Worm (Caenorhabditis elegans) whole organism, L3 larva: ENCODE results near the gene K09B11.4.

Experiments
- R02D3.7 ChIP-seq: fragments of 150-350 bp; optimal IDR thresholded peaks from 2 replicates; lab custom pipeline; 2014; ENCODE audit warnings: missing biosample characterization, missing genetic modification characterization
- ZK546.5 ChIP-seq: sonication (generic microtip); optimal IDR thresholded peaks from 2 replicates; lab custom pipeline; 2017; ENCODE audit warnings: missing biosample characterization, missing genetic modification characterization
- aly-2 ChIP-seq: fragments of 150-350 bp; optimal IDR thresholded peaks from 2 replicates; lab custom pipeline; 2014; ENCODE audit warnings: missing biosample characterization, missing genetic modification characterization
- ama-1 ChIP-seq: fragments of 150-350 bp; optimal IDR thresholded peaks from 2 replicates; lab custom pipeline; 2018
- ceh-28 ChIP-seq: fragments of 150-350 bp; optimal IDR thresholded peaks from 2 replicates; lab custom pipeline; 2014; ENCODE audit warnings: missing biosample characterization, missing genetic modification reagents, missing genetic modification characterization
- ceh-82 ChIP-seq: fragments of 150-350 bp; optimal IDR thresholded peaks from 2 replicates; lab custom pipeline; 2014; ENCODE audit warnings: missing biosample characterization, missing genetic modification characterization
- egl-27 ChIP-seq: sonication (generic microtip); optimal IDR thresholded peaks from 4 replicates; lab custom pipeline; 2017; ENCODE audit warnings: missing biosample characterization, missing genetic modification reagents, missing genetic modification characterization
- elt-2 ChIP-seq: sonication (generic microtip); optimal IDR thresholded peaks from 2 replicates; lab custom pipeline; 2016; ENCODE audit warnings: missing genetic modification reagents, mild to moderate bottlenecking, missing genetic modification characterization, missing compliant biosample characterization
- elt-3 ChIP-seq, 3 experiments: fragments of 150-350 bp in 1 of 3; sonication (generic microtip) in 2 of 3; optimal IDR thresholded peaks; 2 replicates in 2 of 3; 4 replicates in 1 of 3; lab custom pipeline; 2014 to 2017; ENCODE audit warnings: missing biosample characterization in 3 of 3, missing genetic modification characterization in 3 of 3
- fkh-2 ChIP-seq: fragments of 150-350 bp; optimal IDR thresholded peaks from 2 replicates; lab custom pipeline; 2014; ENCODE audit warnings: missing biosample characterization, missing genetic modification reagents, missing genetic modification characterization
- fos-1 ChIP-seq: fragments of 150-350 bp; optimal IDR thresholded peaks from 2 replicates; lab custom pipeline; 2014; ENCODE audit warnings: missing biosample characterization, missing genetic modification characterization
- hmg-11 ChIP-seq: sonication (generic microtip); optimal IDR thresholded peaks from 2 replicates; lab custom pipeline; 2016; ENCODE audit warnings: missing genetic modification characterization, missing compliant biosample characterization
- jun-1 ChIP-seq: fragments of 150-350 bp; optimal IDR thresholded peaks from 2 replicates; lab custom pipeline; 2014; ENCODE audit warnings: missing biosample characterization, missing genetic modification reagents, missing genetic modification characterization
- lin-15B ChIP-seq: fragments of 150-350 bp; optimal IDR thresholded peaks from 2 replicates; lab custom pipeline; 2014; ENCODE audit warnings: missing biosample characterization, missing genetic modification characterization
- lsy-12 ChIP-seq: sonication (generic microtip); optimal IDR thresholded peaks from 2 replicates; lab custom pipeline; 2016; ENCODE audit warnings: mild to moderate bottlenecking, missing genetic modification characterization, missing compliant biosample characterization
- mdl-1 ChIP-seq: fragments of 150-350 bp; optimal IDR thresholded peaks from 2 replicates; lab custom pipeline; 2014; ENCODE audit warnings: missing biosample characterization, missing genetic modification characterization
- nfya-1 ChIP-seq: sonication (generic microtip); optimal IDR thresholded peaks from 2 replicates; lab custom pipeline; 2017; ENCODE audit warnings: missing genetic modification characterization, mild to moderate bottlenecking, missing compliant biosample characterization, antibody characterized with exemption, moderate library complexity; ENCODE audit not compliant: insufficient read depth
- nhr-12 ChIP-seq: fragments of 150-350 bp; optimal IDR thresholded peaks from 2 replicates; lab custom pipeline; 2014; ENCODE audit warnings: missing biosample characterization, missing genetic modification characterization
- nhr-23 ChIP-seq: fragments of 150-350 bp; optimal IDR thresholded peaks from 2 replicates; lab custom pipeline; 2014; ENCODE audit warnings: missing biosample characterization, missing genetic modification reagents, missing genetic modification characterization
- nhr-237 ChIP-seq: fragments of 150-350 bp; optimal IDR thresholded peaks from 2 replicates; lab custom pipeline; 2014; ENCODE audit warnings: missing biosample characterization, missing genetic modification characterization
- nhr-25 ChIP-seq: sonication (generic microtip); optimal IDR thresholded peaks from 2 replicates; lab custom pipeline; 2017; ENCODE audit warnings: missing biosample characterization, missing genetic modification characterization
- nhr-43 ChIP-seq: sonication (generic microtip); optimal IDR thresholded peaks from 2 replicates; lab custom pipeline; 2016; ENCODE audit warnings: mild to moderate bottlenecking, missing genetic modification characterization, missing compliant biosample characterization; ENCODE audit not compliant: poor library complexity, severe bottlenecking
- nhr-67 ChIP-seq: fragments of 150-350 bp; optimal IDR thresholded peaks from 2 replicates; lab custom pipeline; 2014; ENCODE audit warnings: missing biosample characterization, missing genetic modification characterization
- nhr-77 ChIP-seq: fragments of 150-350 bp; optimal IDR thresholded peaks from 2 replicates; lab custom pipeline; 2014; ENCODE audit warnings: missing biosample characterization, missing genetic modification characterization
- pqm-1 ChIP-seq: fragments of 150-350 bp; optimal IDR thresholded peaks from 2 replicates; lab custom pipeline; 2017; ENCODE audit warnings: missing biosample characterization, missing genetic modification characterization, inconsistent platforms
- sea-2 ChIP-seq: fragments of 150-350 bp; sonication (generic microtip); optimal IDR thresholded peaks from 4 replicates; lab custom pipeline; 2014; ENCODE audit warnings: missing biosample characterization, missing genetic modification reagents, missing genetic modification characterization
- skn-1 ChIP-seq: fragments of 150-350 bp; optimal IDR thresholded peaks from 2 replicates; lab custom pipeline; 2014; ENCODE audit warnings: missing biosample characterization, missing genetic modification characterization
- unc-39 ChIP-seq: sonication (generic microtip); optimal IDR thresholded peaks from 4 replicates; lab custom pipeline; 2017; ENCODE audit warnings: missing biosample characterization, missing genetic modification characterization
- zag-1 ChIP-seq: fragments of 150-350 bp; optimal IDR thresholded peaks from 2 replicates; lab custom pipeline; 2014; ENCODE audit warnings: missing biosample characterization, missing genetic modification characterization
- ztf-11 ChIP-seq: fragments of 150-350 bp; optimal IDR thresholded peaks from 2 replicates; lab custom pipeline; 2014; ENCODE audit warnings: missing biosample characterization, missing genetic modification characterization
- ztf-4 ChIP-seq: fragments of 150-350 bp; optimal IDR thresholded peaks from 2 replicates; lab custom pipeline; 2014; ENCODE audit warnings: missing biosample characterization, missing genetic modification characterization

Gene K09B11.4

ce11 chrIV:13386043-13386442 is 43.3 kb upstream of the K09B11.4 start, which contains the start of the genes Y62E10A.20, Y62E10A.23 and mdt-9 (continued):
- TF ChIP-seq ZK546.5 (tag; lab: Kevin White, UChicago) (no peak), egl-27 (tag; lab: Kevin White, UChicago) (no peak), lsy-12 (no peak), ama-1 (lab: Kevin White, UChicago) (peak; percentile 9)

ce11 chrIV:13386903-13387302 is 42.4 kb upstream of the K09B11.4 start, which contains the start of gene lsm-3:
Gene lsm-3, plus strand, starts transcription at chrIV:13387203.
- no peak for TF ChIP-seq ceh-82 (tag; lab: Kevin White, UChicago)
- TF ChIP-seq, all 47 proteins: peak for 0

ce11 chrIV:13388779-13389178 is 40.6 kb upstream of the K09B11.4 start:
- TF ChIP-seq nhr-67 (no peak), ztf-11 (no peak), nfya-1 (tag; lab: Kevin White, UChicago) (peak; percentile 9), nhr-43 (tag; lab: Kevin White, UChicago) (peak; percentile 54), skn-1 (no peak), ztf-4 (peak; percentile 76), ceh-82 (tag; lab: Kevin White, UChicago) (no peak), elt-2 (tag; lab: Kevin White, UChicago) (peak; percentile 12), pqm-1 (peak; percentile 19), nhr-23 (tag; lab: Kevin White, UChicago) (peak; percentile 35), lsy-12 (peak; percentile 51), nhr-12 (tag; lab: Kevin White, UChicago) (no peak), nhr-237 (no peak), aly-2 (tag; lab: Kevin White, UChicago) (peak; percentile 49), ZK546.5 (tag; lab: Kevin White, UChicago) (no peak), fos-1 (tag; lab: Kevin White, UChicago) (no peak), ama-1 (lab: Kevin White, UChicago) (peak; percentile 80), nhr-25 (tag; lab: Kevin White, UChicago) (peak; percentile 0), sea-2 (GFP tag; lab: Kevin White, UChicago) (no peak), nhr-77 (tag; lab: Kevin White, UChicago) (peak; percentile 40), hmg-11 (peak; percentile 3), fkh-2 (tag; lab: Kevin White, UChicago) (no peak), jun-1 (tag; lab: Kevin White, UChicago) (peak; percentile 38)

ce11 chrIV:13389237-13389636 is 40.1 kb upstream of the K09B11.4 start:
- TF ChIP-seq lsy-12, result no peak
- no peak for TF ChIP-seq ceh-28 (tag; lab: Kevin White, UChicago)
- no peak for TF ChIP-seq mdl-1
- peak; percentile 36 for TF ChIP-seq nhr-43 (tag; lab: Kevin White, UChicago)

ce11 chrIV:13390770-13391169 is 38.6 kb upstream of the K09B11.4 start:
- TF ChIP-seq nhr-43 (tag; lab: Kevin White, UChicago) (no peak), fkh-2 (tag; lab: Kevin White, UChicago) (no peak), nhr-67 (no peak), ceh-82 (tag; lab: Kevin White, UChicago) (no peak), nhr-77 (tag; lab: Kevin White, UChicago) (no peak), nhr-12 (tag; lab: Kevin White, UChicago) (no peak), nhr-237 (no peak), lin-15B (no peak), elt-3 (tag; optimal IDR thresholded peaks at IDR 0.05; lab: Kevin White, UChicago) (no peak), unc-39 (tag; lab: Kevin White, UChicago) (no peak), fos-1 (tag; lab: Kevin White, UChicago) (no peak), egl-27 (tag; lab: Kevin White, UChicago) (no peak)

ce11 chrIV:13392230-13392629 is 37.1 kb upstream of the K09B11.4 start:
- TF ChIP-seq R02D3.7 (tag; lab: Kevin White, UChicago) (no peak), ama-1 (lab: Kevin White, UChicago) (peak; percentile 72), nhr-43 (tag; lab: Kevin White, UChicago) (peak; percentile 10), nhr-77 (tag; lab: Kevin White, UChicago) (no peak), zag-1 (no peak)
